Fruit fly (Drosophila melanogaster) whole organism, adult: ENCODE data around the gene hng2.
A peak's percentile ranks its signal among the peaks of the same experiment; 100 is the strongest.

ENCODE experiments used
- CG11617 ChIP-seq: fragments of 200-800 bp; sonication (Bioruptor generic); optimal IDR thresholded peaks from 2 replicates; lab custom pipeline; 2017; ENCODE audit warnings: mild to moderate bottlenecking, missing biosample characterization, missing genetic modification reagents, missing genetic modification characterization
- CG12768 ChIP-seq: fragments of 200-800 bp; sonication (Bioruptor generic); optimal IDR thresholded peaks from 2 replicates; lab custom pipeline; 2017; ENCODE audit warnings: missing biosample characterization, missing genetic modification characterization, mild to moderate bottlenecking, moderate library complexity, missing genetic modification reagents
- CG14711 ChIP-seq: fragments of 200-800 bp; sonication (Bioruptor generic); optimal IDR thresholded peaks from 2 replicates; lab custom pipeline; 2018; ENCODE audit warnings: missing biosample characterization, mild to moderate bottlenecking, missing genetic modification characterization, moderate library complexity
- CG5204 ChIP-seq: fragments of 200-800 bp; sonication (Bioruptor generic); optimal IDR thresholded peaks from 2 replicates; lab custom pipeline; 2016; ENCODE audit warnings: missing biosample characterization, missing genetic modification characterization
- Crg-1 ChIP-seq: fragments of 200-800 bp; sonication (Bioruptor generic); optimal IDR thresholded peaks from 2 replicates; lab custom pipeline; 2016; ENCODE audit warnings: missing biosample characterization, missing genetic modification characterization
- Hr96 ChIP-seq: fragments of 200-800 bp; sonication (Bioruptor generic); optimal IDR thresholded peaks from 2 replicates; lab custom pipeline; 2016; ENCODE audit warnings: missing biosample characterization, missing genetic modification characterization
- Mnt ChIP-seq: fragments of 200-800 bp; sonication (Bioruptor generic); optimal IDR thresholded peaks from 2 replicates; lab custom pipeline; 2016; ENCODE audit warnings: missing biosample characterization, mild to moderate bottlenecking, missing genetic modification characterization
- cic ChIP-seq: fragments of 200-800 bp; sonication (Bioruptor generic); optimal IDR thresholded peaks from 2 replicates; lab custom pipeline; 2017; ENCODE audit warnings: missing biosample characterization, mild to moderate bottlenecking, missing genetic modification characterization, moderate library complexity
- cnc ChIP-seq, 2 experiments: fragments of >200 bp; optimal IDR thresholded peaks; 2 replicates each; lab custom pipeline; 2017
- kay ChIP-seq: fragments of 200-800 bp; sonication (Bioruptor generic); peaks from one replicate; lab custom pipeline; 2016; ENCODE audit warnings: missing biosample characterization, missing genetic modification characterization, borderline replicate concordance
- pad ChIP-seq: fragments of 200-800 bp; sonication (Bioruptor generic); optimal IDR thresholded peaks from 3 replicates; lab custom pipeline; 2017; ENCODE audit warnings: missing biosample characterization, missing genetic modification characterization, mild to moderate bottlenecking, moderate library complexity, missing genetic modification reagents
- tj ChIP-seq: fragments of 200-800 bp; sonication (Bioruptor generic); optimal IDR thresholded peaks from 3 replicates; lab custom pipeline; 2017; ENCODE audit warnings: missing biosample characterization, mild to moderate bottlenecking, missing genetic modification characterization, moderate library complexity

DNA sequence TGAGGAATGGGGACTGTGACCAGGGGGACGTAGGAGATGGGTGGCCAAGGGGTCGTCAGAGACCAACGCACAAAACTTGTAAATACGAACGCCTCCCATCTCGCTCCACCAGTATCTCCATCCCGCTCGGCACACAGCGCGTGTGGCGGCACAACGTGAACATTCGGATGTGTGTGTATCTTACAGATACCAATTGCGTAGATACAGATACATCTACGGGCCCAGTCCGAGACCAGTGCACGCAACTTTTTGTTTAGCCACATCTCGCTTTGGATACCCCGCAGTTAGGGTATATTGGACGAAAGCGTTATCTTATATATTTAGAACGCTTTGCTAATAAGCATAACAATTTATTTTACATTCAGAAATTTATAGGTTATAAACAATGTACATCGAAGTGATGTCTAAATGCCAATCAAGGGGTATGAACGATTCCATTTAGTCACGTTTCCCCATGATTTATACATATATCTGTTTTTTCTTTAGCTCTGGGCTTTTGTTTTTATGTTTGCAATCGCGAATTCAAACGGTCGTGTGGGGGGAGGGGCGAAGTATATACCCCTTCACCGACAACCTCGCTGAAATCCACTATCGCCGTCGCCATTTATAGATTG lies 5.3 kb downstream of the hng2 start:
- TF ChIP-seq pad, result peak; percentile 74
- peak; percentile 92 for TF ChIP-seq kay (GFP tag; lab: Kevin White, UChicago)
- TF ChIP-seq Crg-1 (GFP tag; lab: Kevin White, UChicago), result peak; percentile 68
- TF ChIP-seq Mnt (GFP tag; lab: Kevin White, UChicago), result peak; percentile 45
- TF ChIP-seq cic (GFP tag; lab: Kevin White, UChicago), result peak; percentile 79
- TF ChIP-seq tj (GFP tag; lab: Kevin White, UChicago), result no peak
- peak; percentile 81 for TF ChIP-seq CG12768
- TF ChIP-seq Hr96 (GFP tag; lab: Kevin White, UChicago), result peak; percentile 56
- TF ChIP-seq CG14711, result peak; percentile 86
- TF ChIP-seq CG11617, result peak; percentile 70
- no peak for TF ChIP-seq cnc (optimal IDR thresholded peaks at IDR 0.05; lab: Kevin White, UChicago)
- no peak for TF ChIP-seq CG5204 (GFP tag; lab: Kevin White, UChicago)
